Fruit fly (Drosophila melanogaster) whole organism, embryonic: ENCODE data around the gene CG8892.

Experiments used
- Blimp-1 ChIP-seq: fragments of 200-800 bp; sonication (Bioruptor generic); optimal IDR thresholded peaks from 3 replicates; lab custom pipeline; 2018; ENCODE audit warnings: missing biosample characterization, missing genetic modification characterization, mild to moderate bottlenecking, moderate library complexity, missing genetic modification reagents
- CG10654 ChIP-seq: fragments of 200-800 bp; sonication (Bioruptor generic); optimal IDR thresholded peaks from 2 replicates; lab custom pipeline; 2016; ENCODE audit warnings: missing biosample characterization, missing genetic modification characterization
- CG12236 ChIP-seq: fragments of 200-800 bp; sonication (Bioruptor generic); optimal IDR thresholded peaks from 2 replicates; lab custom pipeline; 2016; ENCODE audit warnings: missing biosample characterization, missing genetic modification characterization
- CG1233 ChIP-seq: fragments of 200-800 bp; sonication (Bioruptor generic); optimal IDR thresholded peaks from 4 replicates; lab custom pipeline; 2018; ENCODE audit warnings: missing biosample characterization, mild to moderate bottlenecking, missing genetic modification characterization
- CG15514 ChIP-seq: fragments of 200-800 bp; sonication (Bioruptor generic); optimal IDR thresholded peaks from 3 replicates; lab custom pipeline; 2017; ENCODE audit warnings: missing biosample characterization, missing genetic modification characterization, mild to moderate bottlenecking, moderate library complexity, missing genetic modification reagents
- CG18476 ChIP-seq: fragments of 200-800 bp; sonication (Bioruptor generic); optimal IDR thresholded peaks from 2 replicates; lab custom pipeline; 2016; ENCODE audit warnings: missing biosample characterization, mild to moderate bottlenecking, missing genetic modification characterization
- CG2712 ChIP-seq: fragments of 200-800 bp; optimal IDR thresholded peaks from 3 replicates; lab custom pipeline; 2019; ENCODE audit warnings: missing biosample characterization, mild to moderate bottlenecking, missing genetic modification characterization, moderate library complexity
- CG31441 ChIP-seq: fragments of 200-800 bp; sonication (Bioruptor generic); IDR thresholded peaks from 2 replicates; pipeline ENCODE4 v1.3.6; 2022; ENCODE audit warnings: missing biosample characterization, missing genetic modification characterization
- CG32767 ChIP-seq: fragments of 200-800 bp; sonication (Bioruptor generic); IDR thresholded peaks from 2 replicates; pipeline ENCODE4 v1.3.6; 2022; ENCODE audit warnings: missing biosample characterization, missing genetic modification characterization
- CG34376 ChIP-seq: fragments of 200-800 bp; sonication (Bioruptor generic); optimal IDR thresholded peaks from 2 replicates; lab custom pipeline; 2018; ENCODE audit warnings: missing biosample characterization, mild to moderate bottlenecking, missing genetic modification characterization
- CG42726 ChIP-seq: fragments of 200-800 bp; sonication (Bioruptor generic); IDR thresholded peaks from 2 replicates; pipeline ENCODE4 v1.3.6; 2022; ENCODE audit warnings: missing biosample characterization, missing genetic modification characterization; ENCODE audit not compliant: partially characterized antibody
- CG6689 ChIP-seq: fragments of 200-800 bp; sonication (Bioruptor generic); IDR thresholded peaks from 2 replicates; pipeline ENCODE4 v1.3.6; 2022; ENCODE audit warnings: missing biosample characterization, missing genetic modification characterization
- CG7357 ChIP-seq: fragments of 200-800 bp; sonication (Bioruptor generic); IDR thresholded peaks from 3 replicates; pipeline ENCODE4 v1.3.6; 2022; ENCODE audit warnings: missing biosample characterization, missing genetic modification characterization
- CG7839 ChIP-seq: fragments of 200-800 bp; sonication (Bioruptor generic); optimal IDR thresholded peaks from 3 replicates; lab custom pipeline; 2018; ENCODE audit warnings: missing biosample characterization, mild to moderate bottlenecking, missing genetic modification characterization, moderate library complexity
- CG9215 ChIP-seq: fragments of 200-800 bp; sonication (Bioruptor generic); IDR thresholded peaks from 2 replicates; pipeline ENCODE4 v1.3.6; 2022; ENCODE audit warnings: missing biosample characterization, missing genetic modification characterization
- Deaf1 ChIP-seq: fragments of 200-800 bp; optimal IDR thresholded peaks from 3 replicates; lab custom pipeline; 2019; ENCODE audit warnings: missing biosample characterization, mild to moderate bottlenecking, missing genetic modification characterization, moderate library complexity
- GATAe ChIP-seq: fragments of 200-800 bp; sonication (Bioruptor generic); conservative IDR thresholded peaks from 2 replicates; pipeline ENCODE4 v1.3.6; 2022; ENCODE audit warnings: missing biosample characterization, missing genetic modification characterization
- HHEX ChIP-seq: fragments of 200-800 bp; sonication (Bioruptor generic); optimal IDR thresholded peaks from 3 replicates; lab custom pipeline; 2017; ENCODE audit warnings: missing biosample characterization, mild to moderate bottlenecking, missing genetic modification characterization, missing genetic modification reagents
- HLH4C ChIP-seq: fragments of 200-800 bp; sonication (Bioruptor generic); IDR thresholded peaks from 3 replicates; pipeline ENCODE4 v1.3.6; 2022; ENCODE audit warnings: missing biosample characterization, missing genetic modification characterization; ENCODE audit not compliant: partially characterized antibody
- HLHmδ ChIP-seq: fragments of 200-800 bp; sonication (Bioruptor generic); optimal IDR thresholded peaks from 2 replicates; lab custom pipeline; 2018; ENCODE audit warnings: missing biosample characterization, mild to moderate bottlenecking, missing genetic modification characterization, moderate library complexity
- Kr ChIP-seq: fragments of 200-800 bp; sonication (Bioruptor generic); optimal IDR thresholded peaks from 2 replicates; lab custom pipeline; 2017; ENCODE audit warnings: missing biosample characterization, mild to moderate bottlenecking, missing genetic modification characterization
- Six4 ChIP-seq: fragments of 200-800 bp; sonication (Bioruptor generic); optimal IDR thresholded peaks from 2 replicates; lab custom pipeline; 2016; ENCODE audit warnings: missing biosample characterization, missing genetic modification characterization
- Sox100B ChIP-seq: fragments of 200-800 bp; sonication (Bioruptor generic); optimal IDR thresholded peaks from 3 replicates; lab custom pipeline; 2018; ENCODE audit warnings: missing biosample characterization, mild to moderate bottlenecking, missing genetic modification characterization
- Vsx1 ChIP-seq: fragments of 200-800 bp; sonication (Bioruptor generic); optimal IDR thresholded peaks from 2 replicates; lab custom pipeline; 2017; ENCODE audit warnings: missing biosample characterization, mild to moderate bottlenecking, missing genetic modification characterization, missing genetic modification reagents
- ato ChIP-seq: fragments of 200-800 bp; sonication (Bioruptor generic); IDR thresholded peaks from 2 replicates; pipeline ENCODE4 v1.3.6; 2022; ENCODE audit warnings: missing biosample characterization, missing genetic modification characterization; ENCODE audit not compliant: partially characterized antibody
- br ChIP-seq: fragments of >200 bp; optimal IDR thresholded peaks from 2 replicates; lab custom pipeline; 2017
- cwo ChIP-seq: fragments of 200-800 bp; sonication (Bioruptor generic); optimal IDR thresholded peaks from 3 replicates; lab custom pipeline; 2017; ENCODE audit warnings: missing biosample characterization, missing genetic modification characterization, mild to moderate bottlenecking, moderate library complexity, missing genetic modification reagents
- emc ChIP-seq: fragments of 200-800 bp; sonication (Bioruptor generic); optimal IDR thresholded peaks from 2 replicates; lab custom pipeline; 2016; ENCODE audit warnings: missing biosample characterization, missing genetic modification characterization
- eve ChIP-seq, 2 experiments: fragments of >200 bp; optimal IDR thresholded peaks; 2 replicates each; lab custom pipeline; 2017; ENCODE audit warnings: missing biosample characterization in 2 of 2, missing genetic modification characterization in 2 of 2
- exex ChIP-seq: fragments of 200-800 bp; sonication (Bioruptor generic); optimal IDR thresholded peaks from 4 replicates; lab custom pipeline; 2018; ENCODE audit warnings: missing biosample characterization, mild to moderate bottlenecking, missing genetic modification characterization, moderate library complexity
- grau ChIP-seq: fragments of 200-800 bp; optimal IDR thresholded peaks from 3 replicates; lab custom pipeline; 2019; ENCODE audit warnings: missing biosample characterization, mild to moderate bottlenecking, missing genetic modification characterization, moderate library complexity
- mirr ChIP-seq: fragments of 200-800 bp; sonication (Bioruptor generic); optimal IDR thresholded peaks from 3 replicates; lab custom pipeline; 2018; ENCODE audit warnings: missing biosample characterization, mild to moderate bottlenecking, missing genetic modification characterization
- odd ChIP-seq: fragments of 200-800 bp; sonication (Bioruptor generic); optimal IDR thresholded peaks from 2 replicates; lab custom pipeline; 2017; ENCODE audit warnings: missing biosample characterization, mild to moderate bottlenecking, missing genetic modification characterization
- phol ChIP-seq: fragments of 200-800 bp; sonication (Bioruptor generic); optimal IDR thresholded peaks from 3 replicates; lab custom pipeline; 2018; ENCODE audit warnings: missing biosample characterization, mild to moderate bottlenecking, missing genetic modification characterization, moderate library complexity
- ranshi ChIP-seq: fragments of 200-800 bp; sonication (Bioruptor generic); IDR thresholded peaks from 2 replicates; pipeline ENCODE4 v1.3.6; 2022; ENCODE audit warnings: missing biosample characterization, missing genetic modification characterization
- sc ChIP-seq, 3 experiments: fragments of >200 bp in 2 of 3; fragments of 200-800 bp in 1 of 3; sonication (Bioruptor generic) in 1 of 3; optimal IDR thresholded peaks; 2 replicates in 2 of 3; 3 replicates in 1 of 3; lab custom pipeline; 2017; ENCODE audit warnings: mild to moderate bottlenecking in 1 of 3, missing biosample characterization in 1 of 3, missing genetic modification characterization in 1 of 3, missing genetic modification reagents in 1 of 3
- sens-2 ChIP-seq: fragments of 200-800 bp; sonication (Bioruptor generic); IDR thresholded peaks from 2 replicates; pipeline ENCODE4 v1.3.6; 2022; ENCODE audit warnings: missing biosample characterization, missing genetic modification characterization
- shn ChIP-seq: fragments of 200-800 bp; sonication (Bioruptor generic); optimal IDR thresholded peaks from 3 replicates; lab custom pipeline; 2016; ENCODE audit warnings: missing biosample characterization, missing genetic modification characterization
- tll ChIP-seq, 2 experiments: fragments of 200-800 bp in 1 of 2; fragments of >200 bp in 1 of 2; sonication (Bioruptor generic) in 1 of 2; optimal IDR thresholded peaks; 2 replicates each; lab custom pipeline; 2017 to 2019; ENCODE audit warnings: missing biosample characterization in 2 of 2, missing genetic modification characterization in 2 of 2, mild to moderate bottlenecking in 1 of 2, moderate library complexity in 1 of 2
- trh ChIP-seq: fragments of 200-800 bp; sonication (Bioruptor generic); optimal IDR thresholded peaks from 2 replicates; lab custom pipeline; 2016; ENCODE audit warnings: missing biosample characterization, missing genetic modification characterization
- vnd ChIP-seq: fragments of 200-800 bp; sonication (Bioruptor generic); IDR thresholded peaks from 3 replicates; pipeline ENCODE4 v1.3.6; 2022; ENCODE audit warnings: missing biosample characterization, missing genetic modification characterization; ENCODE audit not compliant: partially characterized antibody
- vvl ChIP-seq: fragments of 200-800 bp; sonication (Bioruptor generic); IDR thresholded peaks from 2 replicates; pipeline ENCODE4 v1.3.6; 2022; ENCODE audit warnings: missing biosample characterization, missing genetic modification characterization
- zen ChIP-seq: fragments of 200-800 bp; sonication (Bioruptor generic); optimal IDR thresholded peaks from 3 replicates; lab custom pipeline; 2018; ENCODE audit warnings: missing biosample characterization, mild to moderate bottlenecking, missing genetic modification characterization, moderate library complexity
- zfh1 ChIP-seq: fragments of 200-800 bp; sonication (Bioruptor generic); IDR thresholded peaks from 3 replicates; pipeline ENCODE4 v1.3.6; 2022; ENCODE audit warnings: missing biosample characterization, missing genetic modification characterization

Gene CG8892

dm6 chr2L:4997401-4998259 lies 16.2 kb upstream of the CG8892 start (continued):
- TF ChIP-seq trh (GFP tag; lab: Kevin White, UChicago) (peak; percentile 98), Kr (GFP tag; lab: Kevin White, UChicago) (peak; percentile 87), br (lab: Kevin White, UChicago) (no peak), CG10654 (GFP tag; lab: Kevin White, UChicago) (peak; percentile 99), CG7839 (tag; lab: Kevin White, UChicago) (peak; percentile 99)

DNA sequence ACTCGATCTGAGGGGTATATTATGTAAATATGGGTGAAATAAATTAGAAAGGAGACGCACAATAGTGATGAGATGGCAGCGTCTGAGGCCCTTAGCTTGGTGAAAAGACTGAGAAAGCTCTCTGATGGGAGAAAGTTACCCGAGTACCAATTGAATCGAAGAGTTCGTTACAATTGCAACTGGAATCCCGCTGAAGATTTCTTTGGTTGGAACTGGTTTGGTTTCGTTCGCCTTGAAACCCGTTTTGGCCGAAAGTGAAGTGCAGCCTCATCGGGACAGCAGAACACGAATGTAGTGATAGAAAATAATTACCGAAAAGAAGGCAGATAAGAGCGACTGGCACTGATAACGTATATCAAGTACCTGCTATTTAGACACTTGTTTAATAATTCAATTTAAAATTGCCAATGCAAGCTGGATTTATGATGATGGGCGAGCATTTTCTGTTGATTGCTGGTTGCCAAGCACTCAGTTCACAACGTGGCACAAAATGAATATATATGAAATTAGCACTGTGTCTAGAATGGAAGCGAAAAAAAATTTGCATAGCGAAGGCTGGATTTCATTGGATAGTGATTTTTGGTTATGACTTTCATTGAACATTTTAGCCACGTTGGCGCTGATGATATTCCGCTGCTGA lies 15.0 kb upstream of the CG8892 start:
- TF ChIP-seq Blimp-1 (GFP tag; lab: Kevin White, UChicago): peak; percentile 71
- TF ChIP-seq ranshi (GFP tag; lab: Robert Waterston, UW): no peak
- peak in 1 of 2 experiments; percentile 69 for TF ChIP-seq eve (GFP tag; optimal IDR thresholded peaks at IDR 0.05; lab: Kevin White, UChicago)
- 0 out of 2 replicates have a peak, but pooled peaks have one; percentile 9 for TF ChIP-seq ato (GFP tag; lab: Robert Waterston, UW)
- TF ChIP-seq Deaf1 (tag; lab: Kevin White, UChicago): no peak
- TF ChIP-seq shn (GFP tag; lab: Kevin White, UChicago): no peak
- no peak for TF ChIP-seq CG10654 (GFP tag; lab: Kevin White, UChicago)
- peak; percentile 51; the same call in 1 of the 2 replicates for TF ChIP-seq vvl (GFP tag; lab: Robert Waterston, UW)

DNA sequence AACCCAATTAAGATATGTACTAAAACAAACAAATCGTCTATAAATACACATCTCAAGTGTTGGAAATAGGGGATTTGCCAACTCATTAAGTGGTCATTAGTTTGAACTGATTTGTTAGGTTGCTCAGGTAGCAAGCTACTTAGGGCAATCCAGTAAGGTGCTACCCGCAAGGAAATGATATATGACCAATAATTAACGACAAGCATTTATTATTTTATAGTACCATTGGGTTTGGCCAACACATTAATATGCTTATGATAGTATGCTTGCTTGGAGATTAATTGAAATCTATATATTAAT lies 14.4 kb upstream of the CG8892 start:
- TF ChIP-seq CG12236 (GFP tag; lab: Kevin White, UChicago): no peak
- no peak for TF ChIP-seq emc (GFP tag; lab: Kevin White, UChicago)
- TF ChIP-seq CG32767: no peak
- peak; percentile 55; the same call in 1 of the 2 replicates for TF ChIP-seq sens-2 (GFP tag; lab: Robert Waterston, UW)
- TF ChIP-seq vnd: no peak
- TF ChIP-seq tll (GFP tag; optimal IDR thresholded peaks at IDR 0.05; lab: Kevin White, UChicago): peak in 1 of 2 experiments; percentile 27
- TF ChIP-seq zfh1 (GFP tag; lab: Robert Waterston, UW): no peak
- TF ChIP-seq CG42726 (GFP tag; lab: Robert Waterston, UW): no peak
- no peak for TF ChIP-seq CG9215
- TF ChIP-seq CG34376: peak; percentile 36
- no peak for TF ChIP-seq CG31441 (GFP tag; lab: Robert Waterston, UW)
- TF ChIP-seq HLH4C: no peak
- TF ChIP-seq Vsx1: peak; percentile 71
- TF ChIP-seq Six4 (GFP tag; lab: Kevin White, UChicago): no peak
- no peak for TF ChIP-seq CG18476 (GFP tag; lab: Kevin White, UChicago)
- peak; percentile 27 for TF ChIP-seq cwo (GFP tag; lab: Kevin White, UChicago)
- TF ChIP-seq odd (GFP tag; lab: Kevin White, UChicago): no peak
- no peak for TF ChIP-seq grau (tag; lab: Kevin White, UChicago)
- no peak for TF ChIP-seq CG6689 (GFP tag; lab: Robert Waterston, UW)
- TF ChIP-seq CG15514 (GFP tag; lab: Kevin White, UChicago): no peak
- no peak for TF ChIP-seq Sox100B
- TF ChIP-seq HLHmδ (GFP tag; lab: Kevin White, UChicago): no peak
- no peak for TF ChIP-seq phol
- no peak for TF ChIP-seq sc (optimal IDR thresholded peaks at IDR 0.05; lab: Kevin White, UChicago)
- TF ChIP-seq sc (GFP tag; optimal IDR thresholded peaks at IDR 0.05; lab: Kevin White, UChicago): no peak
- TF ChIP-seq HHEX (GFP tag; lab: Kevin White, UChicago): peak; percentile 2
- no peak for TF ChIP-seq CG1233 (GFP tag; lab: Kevin White, UChicago)
- no peak for TF ChIP-seq GATAe (GFP tag; lab: Robert Waterston, UW)
- peak; percentile 92 for TF ChIP-seq zen (tag; lab: Kevin White, UChicago)
- no peak for TF ChIP-seq mirr (GFP tag; lab: Kevin White, UChicago)
- TF ChIP-seq CG2712 (tag; lab: Kevin White, UChicago): no peak
- TF ChIP-seq exex (tag; lab: Kevin White, UChicago): peak; percentile 98
- TF ChIP-seq CG7357: no peak
